Fruit fly (Drosophila melanogaster) S2 (cell line): ENCODE measurements around the gene CG13272.

Experiments used
- CG8478 ChIP-seq: fragments of >200 bp; optimal IDR thresholded peaks from 2 replicates; lab custom pipeline; 2018
- CTCF ChIP-seq, 2 experiments: fragments of >200 bp; optimal IDR thresholded peaks; 2 replicates each; lab custom pipeline; 2018

- TF ChIP-seq CTCF (optimal IDR thresholded peaks at IDR 0.05; lab: Kevin White, UChicago) (no peak), CG8478 (lab: Kevin White, UChicago) (no peak)
These were observed 43.9 kb upstream of the CG13272 start, which contains the start of gene ppk17 for dm6 chr2L:16760504-16761417.
